Fruit fly (Drosophila melanogaster) whole organism, pupa: ENCODE measurements around the gene CG1024.

Source experiments
- CG10348 ChIP-seq: fragments of 200-800 bp; sonication (Bioruptor generic); IDR thresholded peaks from 2 replicates; pipeline ENCODE4 v1.3.6; 2022; ENCODE audit warnings: missing biosample characterization, missing genetic modification characterization
- CG12605 ChIP-seq: fragments of 200-800 bp; sonication (Bioruptor generic); IDR thresholded peaks from 2 replicates; pipeline ENCODE4 v1.3.6; 2022; ENCODE audit warnings: missing biosample characterization, missing genetic modification characterization
- CG13204 ChIP-seq: fragments of 200-800 bp; sonication (Bioruptor generic); optimal IDR thresholded peaks from 2 replicates; lab custom pipeline; 2018; ENCODE audit warnings: missing biosample characterization, mild to moderate bottlenecking, missing genetic modification characterization, moderate library complexity
- CG14655 ChIP-seq: fragments of 200-800 bp; sonication (Bioruptor generic); optimal IDR thresholded peaks from 3 replicates; lab custom pipeline; 2017; ENCODE audit warnings: mild to moderate bottlenecking, missing biosample characterization, missing genetic modification reagents, missing genetic modification characterization
- CG15710 ChIP-seq: fragments of 200-800 bp; sonication (Bioruptor generic); optimal IDR thresholded peaks from 2 replicates; lab custom pipeline; 2018; ENCODE audit warnings: missing biosample characterization, mild to moderate bottlenecking, missing genetic modification characterization, moderate library complexity
- CG17806 ChIP-seq: fragments of 200-800 bp; sonication (Bioruptor generic); optimal IDR thresholded peaks from 2 replicates; lab custom pipeline; 2018; ENCODE audit warnings: missing biosample characterization, mild to moderate bottlenecking, missing genetic modification characterization, moderate library complexity
- CG32121 ChIP-seq: fragments of 200-800 bp; sonication (Bioruptor generic); IDR thresholded peaks from 2 replicates; pipeline ENCODE4 v1.3.6; 2022; ENCODE audit warnings: missing biosample characterization, missing genetic modification characterization
- CG34367 ChIP-seq: fragments of 200-800 bp; sonication (Bioruptor generic); optimal IDR thresholded peaks from 2 replicates; lab custom pipeline; 2018; ENCODE audit warnings: missing biosample characterization, mild to moderate bottlenecking, missing genetic modification characterization
- CG4496 ChIP-seq: fragments of 200-800 bp; sonication (Bioruptor generic); IDR thresholded peaks from 3 replicates; pipeline ENCODE4 v1.3.6; 2022; ENCODE audit warnings: missing biosample characterization, missing genetic modification characterization
- CG8159 ChIP-seq: fragments of 200-800 bp; sonication (Bioruptor generic); optimal IDR thresholded peaks from 3 replicates; lab custom pipeline; 2018; ENCODE audit warnings: missing biosample characterization, mild to moderate bottlenecking, missing genetic modification characterization, moderate library complexity
- CG8301 ChIP-seq: fragments of 200-800 bp; sonication (Bioruptor generic); optimal IDR thresholded peaks from 2 replicates; lab custom pipeline; 2018; ENCODE audit warnings: missing biosample characterization, mild to moderate bottlenecking, missing genetic modification characterization
- CG9948 ChIP-seq: fragments of 200-800 bp; sonication (Bioruptor generic); optimal IDR thresholded peaks from 2 replicates; lab custom pipeline; 2018; ENCODE audit warnings: missing biosample characterization, mild to moderate bottlenecking, missing genetic modification characterization, moderate library complexity
- D1 ChIP-seq: fragments of 200-800 bp; sonication (Bioruptor generic); optimal IDR thresholded peaks from 2 replicates; lab custom pipeline; 2018; ENCODE audit warnings: missing biosample characterization, mild to moderate bottlenecking, missing genetic modification characterization, moderate library complexity
- EcR ChIP-seq: fragments of 200-800 bp; sonication (Bioruptor generic); optimal IDR thresholded peaks from 3 replicates; lab custom pipeline; 2019; ENCODE audit warnings: missing biosample characterization, missing genetic modification characterization, mild to moderate bottlenecking, moderate library complexity, missing genetic modification reagents
- Ets98B ChIP-seq: fragments of 200-800 bp; sonication (Bioruptor generic); IDR thresholded peaks from 2 replicates; pipeline ENCODE4 v1.3.6; 2022; ENCODE audit warnings: missing biosample characterization, missing genetic modification characterization
- Pif1A ChIP-seq: fragments of 200-800 bp; sonication (Bioruptor generic); optimal IDR thresholded peaks from 3 replicates; lab custom pipeline; 2016; ENCODE audit warnings: missing biosample characterization, missing genetic modification characterization
- Pif1B ChIP-seq: fragments of 200-800 bp; sonication (Bioruptor generic); optimal IDR thresholded peaks from 3 replicates; lab custom pipeline; 2016; ENCODE audit warnings: missing biosample characterization, missing genetic modification characterization
- Snoo ChIP-seq: fragments of 200-800 bp; sonication (Bioruptor generic); optimal IDR thresholded peaks from 3 replicates; lab custom pipeline; 2017; ENCODE audit warnings: missing biosample characterization, mild to moderate bottlenecking, missing genetic modification characterization, inconsistent platforms
- fd96Ca ChIP-seq: fragments of 200-800 bp; sonication (Bioruptor generic); IDR thresholded peaks from 3 replicates; pipeline ENCODE4 v1.3.6; 2022; ENCODE audit warnings: missing biosample characterization, missing genetic modification characterization
- gl ChIP-seq: fragments of 200-800 bp; sonication (Bioruptor generic); optimal IDR thresholded peaks from 2 replicates; lab custom pipeline; 2018; ENCODE audit warnings: missing biosample characterization, mild to moderate bottlenecking, missing genetic modification characterization
- rn ChIP-seq: fragments of 200-800 bp; sonication (Bioruptor generic); IDR thresholded peaks from 2 replicates; pipeline ENCODE4 v1.3.6; 2022; ENCODE audit warnings: missing biosample characterization, missing genetic modification characterization

The CG1024 gene

DNA sequence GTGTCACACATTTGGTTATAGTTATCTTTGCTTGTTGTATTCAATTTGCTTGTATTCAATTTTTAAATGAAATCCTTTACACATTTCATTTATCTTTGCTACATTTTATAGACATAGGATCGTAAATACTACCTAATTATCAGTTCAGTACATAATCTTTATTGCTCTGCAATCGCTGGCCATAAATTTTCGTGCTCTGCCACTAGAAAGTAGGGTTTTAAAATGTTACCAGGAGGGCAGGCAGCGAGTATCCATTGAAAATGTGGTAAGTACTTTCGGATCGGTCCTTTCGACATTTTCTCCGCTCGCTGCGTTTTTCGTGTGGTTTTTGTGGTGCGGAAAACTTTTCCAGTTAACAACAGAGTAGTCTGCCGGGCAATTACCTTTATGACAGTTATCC, 19.2 kb upstream of the CG1024 start:
- no peak for TF ChIP-seq CG9948
- no peak for TF ChIP-seq CG34367 (tag; lab: Kevin White, UChicago)
- no peak for TF ChIP-seq gl (tag; lab: Kevin White, UChicago)
- no peak for TF ChIP-seq CG17806 (tag; lab: Kevin White, UChicago)
- TF ChIP-seq Pif1B (GFP tag; lab: Kevin White, UChicago) = no peak
- TF ChIP-seq EcR = no peak
- no peak for TF ChIP-seq CG4496
- no peak for TF ChIP-seq Pif1A (GFP tag; lab: Kevin White, UChicago)
- no peak for TF ChIP-seq CG14655 (GFP tag; lab: Kevin White, UChicago)
- TF ChIP-seq Ets98B (GFP tag; lab: Robert Waterston, UW) = no peak
- TF ChIP-seq Snoo = no peak

DNA sequence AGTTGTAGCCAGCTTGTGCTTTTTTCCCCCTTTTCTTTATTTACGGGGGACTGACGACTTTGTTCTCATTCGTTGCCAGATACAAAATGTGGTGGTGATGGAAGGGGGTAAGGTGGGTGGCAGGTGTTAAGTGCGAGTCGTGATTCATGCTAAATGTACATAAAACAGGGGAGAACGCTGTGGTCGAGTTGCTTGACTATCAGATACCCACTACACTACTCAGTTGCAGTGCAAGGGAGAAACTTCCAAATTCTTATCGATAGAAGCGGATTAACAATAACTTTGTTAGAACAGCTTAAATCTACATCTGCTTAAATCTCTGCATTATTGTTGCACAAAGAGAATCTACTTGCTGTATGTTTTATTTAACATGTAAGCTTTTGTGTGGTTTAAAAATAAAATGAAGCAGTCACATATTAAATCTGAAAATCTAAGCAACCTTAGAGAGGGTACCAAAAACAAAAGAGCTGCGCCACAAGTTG, 17.5 kb upstream of the CG1024 start:
- TF ChIP-seq CG8159 (tag; lab: Kevin White, UChicago) (peak; percentile 47), CG9948 (no peak), CG17806 (tag; lab: Kevin White, UChicago) (peak; percentile 6), Ets98B (GFP tag; lab: Robert Waterston, UW) (no peak), CG12605 (GFP tag; lab: Robert Waterston, UW) (no peak), EcR (peak; percentile 13), Pif1A (GFP tag; lab: Kevin White, UChicago) (peak; percentile 55), D1 (no peak), fd96Ca (GFP tag; lab: Robert Waterston, UW) (no peak), CG15710 (peak; percentile 37), rn (GFP tag; lab: Robert Waterston, UW) (no peak), CG14655 (GFP tag; lab: Kevin White, UChicago) (peak; percentile 4), gl (tag; lab: Kevin White, UChicago) (no peak), Snoo (peak; percentile 60)

DNA sequence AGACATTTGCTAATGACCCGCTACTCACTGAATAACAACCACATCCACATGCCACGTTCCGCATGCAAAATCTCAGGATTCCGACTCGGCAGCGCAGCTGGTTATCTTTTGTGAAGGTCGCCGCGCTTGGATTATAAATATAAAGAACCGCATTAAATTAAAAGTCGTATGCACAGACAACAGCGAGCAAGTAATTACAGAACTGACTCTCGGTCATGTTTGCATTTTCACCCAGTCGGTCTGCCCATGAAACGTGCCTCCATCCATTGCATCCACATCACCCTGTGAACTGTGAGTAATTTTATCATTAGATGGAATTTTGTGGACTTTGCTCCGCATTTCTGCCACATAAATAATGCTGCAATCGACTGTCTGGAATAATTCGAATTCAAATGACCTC, 16.5 kb upstream of the CG1024 start:
- peak; percentile 27 for TF ChIP-seq EcR
- no peak for TF ChIP-seq CG14655 (GFP tag; lab: Kevin White, UChicago)

DNA sequence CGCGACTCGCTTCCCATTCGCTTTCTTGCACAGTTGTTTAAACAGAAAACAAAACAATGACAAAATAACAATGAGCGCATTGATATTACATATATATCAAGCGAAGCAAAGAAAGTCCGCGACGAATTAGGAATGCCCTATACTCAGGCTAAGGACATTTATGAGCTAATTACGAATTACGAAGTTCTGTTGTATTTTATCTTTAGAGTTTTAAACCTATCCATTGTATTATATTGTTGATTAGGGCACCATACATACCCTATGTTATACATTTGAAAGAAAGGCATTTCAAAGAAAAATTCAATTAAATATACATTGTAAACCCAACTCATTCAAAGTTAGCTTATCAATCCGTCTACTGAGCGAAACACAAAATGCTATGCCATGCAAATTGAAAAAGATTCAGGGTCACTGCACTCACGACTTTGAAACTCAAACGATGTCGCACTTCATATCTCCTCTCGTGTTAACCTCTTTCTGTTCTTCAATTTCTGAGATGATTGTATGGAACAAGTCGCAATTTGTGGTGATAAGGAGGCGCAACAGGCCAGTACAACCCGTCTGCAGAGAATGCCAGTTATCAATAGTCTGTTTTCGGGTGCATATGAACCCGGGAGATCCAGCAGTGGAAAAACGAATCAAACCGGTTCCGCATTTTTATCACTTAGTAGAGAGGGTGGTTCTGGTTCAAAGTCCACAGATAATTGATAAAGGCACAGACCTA, 15.6 kb upstream of the CG1024 start:
- no peak for TF ChIP-seq Ets98B (GFP tag; lab: Robert Waterston, UW)
- TF ChIP-seq CG12605 (GFP tag; lab: Robert Waterston, UW) = no peak
- TF ChIP-seq CG8159 (tag; lab: Kevin White, UChicago) = peak; percentile 51
- peak; percentile 73 for TF ChIP-seq EcR
- TF ChIP-seq CG8301 = peak; percentile 42
- TF ChIP-seq CG4496 = no peak
- peak; percentile 27 for TF ChIP-seq CG9948
- no peak for TF ChIP-seq gl (tag; lab: Kevin White, UChicago)
- TF ChIP-seq Snoo = peak; percentile 50
- no peak for TF ChIP-seq CG10348 (GFP tag; lab: Robert Waterston, UW)
- peak; percentile 33 for TF ChIP-seq Pif1A (GFP tag; lab: Kevin White, UChicago)
- TF ChIP-seq CG15710 = peak; percentile 45
- no peak for TF ChIP-seq rn (GFP tag; lab: Robert Waterston, UW)
- no peak for TF ChIP-seq D1
- no peak for TF ChIP-seq CG32121 (GFP tag; lab: Robert Waterston, UW)
- TF ChIP-seq Pif1B (GFP tag; lab: Kevin White, UChicago) = peak; percentile 16
- no peak for TF ChIP-seq CG13204
- TF ChIP-seq fd96Ca (GFP tag; lab: Robert Waterston, UW) = no peak
- peak; percentile 48 for TF ChIP-seq CG17806 (tag; lab: Kevin White, UChicago)
- TF ChIP-seq CG14655 (GFP tag; lab: Kevin White, UChicago) = no peak
- no peak for TF ChIP-seq CG34367 (tag; lab: Kevin White, UChicago)

DNA sequence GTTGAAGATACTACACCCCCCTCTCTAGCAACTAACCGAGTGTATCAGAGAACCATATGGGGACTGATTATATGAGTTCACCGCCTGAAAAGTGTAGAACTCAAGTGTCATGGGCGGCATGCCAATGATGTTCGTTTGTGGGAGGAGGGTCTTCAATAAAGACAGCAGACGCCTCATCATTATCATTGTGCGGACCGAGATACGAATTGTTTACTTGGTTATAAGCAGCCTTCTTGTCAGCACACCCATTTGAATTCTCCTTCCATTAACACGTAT, 14.1 kb upstream of the CG1024 start:
- no peak for TF ChIP-seq CG34367 (tag; lab: Kevin White, UChicago)
- no peak for TF ChIP-seq Ets98B (GFP tag; lab: Robert Waterston, UW)
- TF ChIP-seq EcR = peak; percentile 33
- no peak for TF ChIP-seq CG17806 (tag; lab: Kevin White, UChicago)
- no peak for TF ChIP-seq CG4496

DNA sequence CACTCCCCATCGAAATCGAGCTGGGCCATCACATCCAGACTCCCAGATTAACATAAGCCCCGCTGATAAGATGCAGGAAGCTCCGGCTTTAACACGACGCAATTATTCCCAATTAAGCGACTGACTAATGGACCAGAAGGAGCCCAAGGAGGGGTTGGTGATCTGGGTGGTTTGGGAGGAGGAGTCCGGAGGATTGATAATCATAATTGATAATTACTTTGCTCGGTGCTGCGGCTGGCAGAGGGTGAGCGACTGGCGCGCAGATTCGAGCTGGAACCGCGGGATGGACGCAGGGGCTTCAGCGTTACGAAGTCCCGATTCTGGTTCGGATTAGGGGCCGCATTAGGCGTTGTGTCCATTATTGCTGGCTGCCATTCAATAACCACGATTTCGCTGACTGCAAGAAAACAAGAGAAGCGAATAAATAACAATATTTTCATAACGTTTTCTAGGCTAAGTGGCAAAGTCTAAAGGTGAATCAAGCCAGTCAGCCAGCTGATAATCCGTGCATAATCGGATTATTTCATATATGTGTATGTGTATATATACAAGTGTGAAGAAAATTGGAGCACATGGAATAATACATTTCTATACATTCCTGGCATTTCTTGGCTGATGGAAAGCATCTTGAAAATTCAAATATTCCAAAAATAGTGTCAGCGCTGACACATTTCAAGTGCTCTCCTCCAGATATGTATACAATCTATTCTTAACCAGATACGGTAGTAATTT, 13.6 kb upstream of the CG1024 start:
- TF ChIP-seq CG17806 (tag; lab: Kevin White, UChicago) (no peak), CG8159 (tag; lab: Kevin White, UChicago) (no peak), CG13204 (no peak), CG34367 (tag; lab: Kevin White, UChicago) (no peak), CG32121 (GFP tag; lab: Robert Waterston, UW) (no peak), CG14655 (GFP tag; lab: Kevin White, UChicago) (no peak), CG10348 (GFP tag; lab: Robert Waterston, UW) (no peak), Snoo (no peak), CG15710 (no peak), CG8301 (no peak), Pif1B (GFP tag; lab: Kevin White, UChicago) (no peak)
